Fruit fly (Drosophila melanogaster): Measurements from ENCODE around the gene CG13933.

- TF ChIP-seq Jra (GFP tag; optimal IDR thresholded peaks at IDR 0.05) (no peak), br (GFP tag; optimal IDR thresholded peaks at IDR 0.05) (no peak), usp (GFP tag; optimal IDR thresholded peaks at IDR 0.05) (no peak), Myc (optimal IDR thresholded peaks at IDR 0.05) (no peak), Dfd (GFP tag; optimal IDR thresholded peaks at IDR 0.05) (no peak), dmrt93B (GFP tag; optimal IDR thresholded peaks at IDR 0.05) (no peak), woc (GFP tag; optimal IDR thresholded peaks at IDR 0.05) (no peak), OdsH (GFP tag; optimal IDR thresholded peaks at IDR 0.05) (no peak), psq (GFP tag; optimal IDR thresholded peaks at IDR 0.05) (no peak), Sp1 (GFP tag; optimal IDR thresholded peaks at IDR 0.05) (no peak), Abd-B (GFP tag; optimal IDR thresholded peaks at IDR 0.05) (no peak), Rel (GFP tag; optimal IDR thresholded peaks at IDR 0.05) (no peak), Rel (tag; optimal IDR thresholded peaks at IDR 0.05) (peak; percentile 95), sv (GFP tag; optimal IDR thresholded peaks at IDR 0.05) (no peak), pan (optimal IDR thresholded peaks at IDR 0.05) (no peak)
Observed at dm6 chr3L:1729380-1730159, 45.4 kb downstream of the CG13933 start.
